Worm (Caenorhabditis elegans): ENCODE data around the gene C18D4.3.

- TF ChIP-seq Y55F3AM.14 (GFP tag; optimal IDR thresholded peaks at IDR 0.05) = no peak
- no peak for TF ChIP-seq unc-55 (GFP tag; optimal IDR thresholded peaks at IDR 0.05)
- no peak for TF ChIP-seq lin-11 (tag; optimal IDR thresholded peaks at IDR 0.05)
- no peak for TF ChIP-seq ztf-4 (tag; optimal IDR thresholded peaks at IDR 0.05)
- TF ChIP-seq alr-1 (tag; optimal IDR thresholded peaks at IDR 0.05) = no peak
- TF ChIP-seq snpc-4 (tag; optimal IDR thresholded peaks at IDR 0.05) = no peak
- no peak for TF ChIP-seq nhr-11 (tag; optimal IDR thresholded peaks at IDR 0.05)
- TF ChIP-seq ama-1 (optimal IDR thresholded peaks at IDR 0.05) = no peak
- TF ChIP-seq C34F6.9 (tag; optimal IDR thresholded peaks at IDR 0.05) = no peak
Observed at ce11 chrV:17542304-17542703, 9.7 kb upstream of the C18D4.3 start.
